Fruit fly (Drosophila melanogaster) whole organism, embryonic: ENCODE data around the gene Mon1.
A peak's percentile ranks its signal among the peaks of the same experiment; 100 is the strongest.

Experiments
- Abd-B ChIP-seq: fragments of 200-800 bp; sonication (Bioruptor generic); optimal IDR thresholded peaks from 2 replicates; lab custom pipeline; 2018; ENCODE audit warnings: missing biosample characterization, mild to moderate bottlenecking, missing genetic modification characterization, moderate library complexity
- Bdp1 ChIP-seq: fragments of 200-800 bp; sonication (Bioruptor generic); optimal IDR thresholded peaks from 3 replicates; lab custom pipeline; 2016; ENCODE audit warnings: missing biosample characterization, missing genetic modification characterization
- CG10565 ChIP-seq: fragments of 200-800 bp; sonication (Bioruptor generic); optimal IDR thresholded peaks from 3 replicates; lab custom pipeline; 2016; ENCODE audit warnings: missing biosample characterization, mild to moderate bottlenecking, missing genetic modification characterization
- CG10979 ChIP-seq: fragments of 200-800 bp; sonication (Bioruptor generic); optimal IDR thresholded peaks from 2 replicates; lab custom pipeline; 2018; ENCODE audit warnings: missing biosample characterization, mild to moderate bottlenecking, missing genetic modification characterization, moderate library complexity
- CG12744 ChIP-seq: fragments of 200-800 bp; sonication (Bioruptor generic); optimal IDR thresholded peaks from 2 replicates; lab custom pipeline; 2016; ENCODE audit warnings: missing biosample characterization, missing genetic modification characterization
- CG13424 ChIP-seq: fragments of 200-800 bp; sonication (Bioruptor generic); optimal IDR thresholded peaks from 2 replicates; lab custom pipeline; 2019; ENCODE audit warnings: missing biosample characterization, mild to moderate bottlenecking, missing genetic modification characterization, moderate library complexity
- CG14014 ChIP-seq: fragments of 200-800 bp; sonication (Bioruptor generic); IDR thresholded peaks from 2 replicates; pipeline ENCODE4 v1.3.6; 2022; ENCODE audit warnings: missing biosample characterization, missing genetic modification characterization
- CG14860 ChIP-seq: fragments of 200-800 bp; sonication (Bioruptor generic); IDR thresholded peaks from 3 replicates; pipeline ENCODE4 v1.3.6; 2022; ENCODE audit warnings: missing biosample characterization, missing genetic modification characterization; ENCODE audit not compliant: partially characterized antibody
- CG15269 ChIP-seq: fragments of 200-800 bp; sonication (Bioruptor generic); optimal IDR thresholded peaks from 2 replicates; lab custom pipeline; 2018; ENCODE audit warnings: missing biosample characterization, mild to moderate bottlenecking, missing genetic modification characterization, moderate library complexity
- CG1529 ChIP-seq: fragments of 200-800 bp; sonication (Bioruptor generic); optimal IDR thresholded peaks from 3 replicates; lab custom pipeline; 2018; ENCODE audit warnings: missing biosample characterization, missing genetic modification characterization
- CG16779 ChIP-seq: fragments of 200-800 bp; sonication (Bioruptor generic); IDR thresholded peaks from 2 replicates; pipeline ENCODE4 v1.3.6; 2022; ENCODE audit warnings: missing biosample characterization, missing genetic modification characterization
- CG18011 ChIP-seq: fragments of 200-800 bp; sonication (Bioruptor generic); optimal IDR thresholded peaks from 2 replicates; lab custom pipeline; 2017; ENCODE audit warnings: missing biosample characterization, missing genetic modification characterization, mild to moderate bottlenecking, moderate library complexity, missing genotype
- CG2120 ChIP-seq: fragments of 200-800 bp; sonication (Bioruptor generic); optimal IDR thresholded peaks from 3 replicates; lab custom pipeline; 2016; ENCODE audit warnings: missing biosample characterization, missing genetic modification characterization
- CG31365 ChIP-seq: fragments of 200-800 bp; sonication (Bioruptor generic); optimal IDR thresholded peaks from 2 replicates; lab custom pipeline; 2018; ENCODE audit warnings: missing biosample characterization, mild to moderate bottlenecking, missing genetic modification characterization
- CG32532 ChIP-seq: fragments of 200-800 bp; sonication (Bioruptor generic); IDR thresholded peaks from 2 replicates; pipeline ENCODE4 v1.3.6; 2022; ENCODE audit warnings: missing biosample characterization, missing genetic modification characterization
- CG33213 ChIP-seq: fragments of 200-800 bp; sonication (Bioruptor generic); optimal IDR thresholded peaks from 3 replicates; lab custom pipeline; 2016; ENCODE audit warnings: missing biosample characterization, missing genetic modification characterization
- CG7357 ChIP-seq: fragments of 200-800 bp; sonication (Bioruptor generic); IDR thresholded peaks from 3 replicates; pipeline ENCODE4 v1.3.6; 2022; ENCODE audit warnings: missing biosample characterization, missing genetic modification characterization
- CG8281 ChIP-seq: fragments of 200-800 bp; sonication (Bioruptor generic); optimal IDR thresholded peaks from 2 replicates; lab custom pipeline; 2018; ENCODE audit warnings: missing biosample characterization, mild to moderate bottlenecking, missing genetic modification characterization, moderate library complexity
- CG9932 ChIP-seq: fragments of 200-800 bp; sonication (Bioruptor generic); IDR thresholded peaks from 2 replicates; pipeline ENCODE4 v1.3.6; 2022; ENCODE audit warnings: missing biosample characterization, missing genetic modification characterization
- Camta ChIP-seq: fragments of 200-800 bp; sonication (Bioruptor generic); optimal IDR thresholded peaks from 2 replicates; lab custom pipeline; 2016; ENCODE audit warnings: missing biosample characterization, missing genetic modification characterization
- Dbx ChIP-seq: fragments of 200-800 bp; sonication (Bioruptor generic); IDR thresholded peaks from 3 replicates; pipeline ENCODE4 v1.3.6; 2022; ENCODE audit warnings: missing biosample characterization, missing genetic modification characterization
- Doc3 ChIP-seq: fragments of 200-800 bp; sonication (Bioruptor generic); IDR thresholded peaks from 3 replicates; pipeline ENCODE4 v1.3.6; 2022; ENCODE audit warnings: missing biosample characterization, missing genetic modification characterization; ENCODE audit not compliant: partially characterized antibody
- Dref ChIP-seq: fragments of 200-800 bp; sonication (Bioruptor generic); IDR thresholded peaks from 2 replicates; pipeline ENCODE4 v1.3.6; 2022; ENCODE audit warnings: missing biosample characterization, missing genetic modification characterization
- Elba2 ChIP-seq: fragments of 200-800 bp; sonication (Bioruptor generic); optimal IDR thresholded peaks from 3 replicates; lab custom pipeline; 2016; ENCODE audit warnings: missing biosample characterization, missing genetic modification characterization
- Med ChIP-seq: fragments of 200-800 bp; sonication (Bioruptor generic); peaks from one replicate; lab custom pipeline; 2016; ENCODE audit warnings: missing biosample characterization, missing genetic modification characterization, mild to moderate bottlenecking, inconsistent platforms, moderate library complexity
- Mrtf ChIP-seq: fragments of 200-800 bp; sonication (Bioruptor generic); IDR thresholded peaks from 3 replicates; pipeline ENCODE4 v1.3.6; 2022; ENCODE audit warnings: missing biosample characterization, missing genetic modification characterization
- NC2β ChIP-seq: fragments of 200-800 bp; sonication (Bioruptor generic); optimal IDR thresholded peaks from 2 replicates; lab custom pipeline; 2016; ENCODE audit warnings: missing biosample characterization, missing genetic modification characterization
- Nf-YB ChIP-seq: fragments of 200-800 bp; sonication (Bioruptor generic); optimal IDR thresholded peaks from 3 replicates; lab custom pipeline; 2019; ENCODE audit warnings: missing biosample characterization, mild to moderate bottlenecking, missing genetic modification characterization, moderate library complexity
- Opbp ChIP-seq: fragments of 200-800 bp; sonication (Bioruptor generic); IDR thresholded peaks from 3 replicates; pipeline ENCODE4 v1.3.6; 2022; ENCODE audit warnings: missing biosample characterization, missing genetic modification characterization; ENCODE audit not compliant: partially characterized antibody
- Sin3A ChIP-seq: fragments of >200 bp; optimal IDR thresholded peaks from 2 replicates; lab custom pipeline; 2018
- Ssrp ChIP-seq: fragments of 200-800 bp; sonication (Bioruptor generic); optimal IDR thresholded peaks from 2 replicates; lab custom pipeline; 2018; ENCODE audit warnings: missing biosample characterization, mild to moderate bottlenecking, missing genetic modification characterization, moderate library complexity
- Usf ChIP-seq: fragments of 200-800 bp; sonication (Bioruptor generic); optimal IDR thresholded peaks from 2 replicates; lab custom pipeline; 2017; ENCODE audit warnings: missing genotype, missing biosample characterization, missing genetic modification characterization
- ac ChIP-seq: fragments of 200-800 bp; sonication (Bioruptor generic); optimal IDR thresholded peaks from 3 replicates; lab custom pipeline; 2017; ENCODE audit warnings: missing biosample characterization, mild to moderate bottlenecking, missing genetic modification characterization
- al ChIP-seq: fragments of 200-800 bp; sonication (Bioruptor generic); IDR thresholded peaks from 2 replicates; pipeline ENCODE4 v1.3.6; 2022; ENCODE audit warnings: missing biosample characterization, missing genetic modification characterization
- ara ChIP-seq: fragments of 200-800 bp; sonication (Bioruptor generic); IDR thresholded peaks from 2 replicates; pipeline ENCODE4 v1.3.6; 2022; ENCODE audit warnings: missing biosample characterization, missing genetic modification characterization
- bigmax ChIP-seq: fragments of 200-800 bp; sonication (Bioruptor generic); optimal IDR thresholded peaks from 2 replicates; lab custom pipeline; 2018; ENCODE audit warnings: missing biosample characterization, mild to moderate bottlenecking, missing genetic modification characterization
- chinmo ChIP-seq: fragments of 200-800 bp; sonication (Bioruptor generic); IDR thresholded peaks from 4 replicates; pipeline ENCODE4 v1.3.6; 2022; ENCODE audit warnings: missing biosample characterization, missing genetic modification characterization; ENCODE audit not compliant: partially characterized antibody
- chm ChIP-seq: fragments of 200-800 bp; sonication (Bioruptor generic); IDR thresholded peaks from 2 replicates; pipeline ENCODE4 v1.3.6; 2022; ENCODE audit warnings: missing biosample characterization, missing genetic modification characterization
- dmrt11E ChIP-seq: fragments of 200-800 bp; sonication (Bioruptor generic); optimal IDR thresholded peaks from 3 replicates; lab custom pipeline; 2018; ENCODE audit warnings: missing biosample characterization, mild to moderate bottlenecking, missing genetic modification characterization, moderate library complexity
- exex ChIP-seq: fragments of 200-800 bp; sonication (Bioruptor generic); optimal IDR thresholded peaks from 4 replicates; lab custom pipeline; 2018; ENCODE audit warnings: missing biosample characterization, mild to moderate bottlenecking, missing genetic modification characterization, moderate library complexity
- fru ChIP-seq: fragments of >200 bp; optimal IDR thresholded peaks from 2 replicates; lab custom pipeline; 2017
- fu2 ChIP-seq: fragments of 200-800 bp; sonication (Bioruptor generic); optimal IDR thresholded peaks from 2 replicates; lab custom pipeline; 2016; ENCODE audit warnings: missing biosample characterization, missing genetic modification characterization
- gcm ChIP-seq: fragments of 200-800 bp; sonication (Bioruptor generic); optimal IDR thresholded peaks from 2 replicates; lab custom pipeline; 2019; ENCODE audit warnings: missing biosample characterization, mild to moderate bottlenecking, missing genetic modification characterization, moderate library complexity
- gsb ChIP-seq: fragments of 200-800 bp; sonication (Bioruptor generic); IDR thresholded peaks from 2 replicates; pipeline ENCODE4 v1.3.6; 2022; ENCODE audit warnings: missing biosample characterization, missing genetic modification characterization
- h ChIP-seq: fragments of >200 bp; optimal IDR thresholded peaks from 2 replicates; lab custom pipeline; 2017
- hbn ChIP-seq: fragments of 200-800 bp; sonication (Bioruptor generic); IDR thresholded peaks from 2 replicates; pipeline ENCODE4 v1.3.6; 2022; ENCODE audit warnings: missing biosample characterization, missing genetic modification characterization; ENCODE audit not compliant: partially characterized antibody
- nau ChIP-seq: fragments of 200-800 bp; sonication (Bioruptor generic); optimal IDR thresholded peaks from 3 replicates; lab custom pipeline; 2017; ENCODE audit warnings: missing biosample characterization, mild to moderate bottlenecking, missing genetic modification characterization, missing genetic modification reagents
- pnt ChIP-seq: fragments of 200-800 bp; sonication (Bioruptor generic); optimal IDR thresholded peaks from 3 replicates; lab custom pipeline; 2016; ENCODE audit warnings: missing biosample characterization, missing genetic modification characterization
- sens ChIP-seq: fragments of 200-800 bp; sonication (Bioruptor generic); peaks from one replicate; lab custom pipeline; 2016; ENCODE audit warnings: missing biosample characterization, missing genetic modification characterization
- sens-2 ChIP-seq: fragments of 200-800 bp; sonication (Bioruptor generic); IDR thresholded peaks from 2 replicates; pipeline ENCODE4 v1.3.6; 2022; ENCODE audit warnings: missing biosample characterization, missing genetic modification characterization
- slbo ChIP-seq: fragments of 200-800 bp; sonication (Bioruptor generic); IDR thresholded peaks from 2 replicates; pipeline ENCODE4 v1.3.6; 2022; ENCODE audit warnings: missing biosample characterization, missing genetic modification characterization
- tgo ChIP-seq: fragments of 200-800 bp; sonication (Bioruptor generic); IDR thresholded peaks from 3 replicates; pipeline ENCODE4 v1.3.6; 2022; ENCODE audit warnings: missing biosample characterization, missing genetic modification characterization
- wek ChIP-seq: fragments of 200-800 bp; sonication (Bioruptor generic); optimal IDR thresholded peaks from 3 replicates; lab custom pipeline; 2018; ENCODE audit warnings: missing biosample characterization, mild to moderate bottlenecking, missing genetic modification characterization, moderate library complexity

Mon1 gene

dm6 chr2L:4861503-4861902 lies 11.1 kb downstream of the Mon1 start:
- TF ChIP-seq ac (GFP tag; lab: Kevin White, UChicago) (no peak), Ssrp (no peak), Camta (GFP tag; lab: Kevin White, UChicago) (peak; percentile 1), fu2 (no peak), al (no peak), Opbp (GFP tag; lab: Robert Waterston, UW) (no peak), CG2120 (GFP tag; lab: Kevin White, UChicago) (peak; percentile 37), CG14860 (no peak), Doc3 (GFP tag; lab: Robert Waterston, UW) (no peak), Nf-YB (GFP tag; lab: Kevin White, UChicago) (no peak), CG32532 (peak; percentile 74), tgo (peak; percentile 23; the same call in 1 of the 3 replicates), CG33213 (no peak), chm (GFP tag; lab: Robert Waterston, UW) (no peak), gcm (GFP tag; lab: Kevin White, UChicago) (no peak), fru (lab: Kevin White, UChicago) (no peak), wek (no peak), Med (GFP tag; lab: Kevin White, UChicago) (no peak), sens-2 (GFP tag; lab: Robert Waterston, UW) (no peak), CG8281 (tag; lab: Kevin White, UChicago) (no peak), CG10979 (no peak), CG16779 (GFP tag; lab: Robert Waterston, UW) (no peak), Elba2 (GFP tag; lab: Kevin White, UChicago) (no peak), h (no peak), Sin3A (lab: Kevin White, UChicago) (no peak), exex (tag; lab: Kevin White, UChicago) (no peak), Usf (GFP tag; lab: Kevin White, UChicago) (no peak), CG31365 (tag; lab: Kevin White, UChicago) (no peak), pnt (no peak), nau (GFP tag; lab: Kevin White, UChicago) (no peak), CG15269 (no peak), CG12744 (GFP tag; lab: Kevin White, UChicago) (no peak), slbo (peak; percentile 65), dmrt11E (tag; lab: Kevin White, UChicago) (no peak), CG14014 (GFP tag; lab: Robert Waterston, UW) (peak; percentile 59; the same call in 1 of the 2 replicates), chinmo (GFP tag; lab: Robert Waterston, UW) (no peak), hbn (no peak), CG7357 (GFP tag; lab: Robert Waterston, UW) (0 out of 3 replicates have a peak, but pooled peaks have one; percentile 50), bigmax (GFP tag; lab: Kevin White, UChicago) (no peak), Mrtf (0 out of 3 replicates have a peak, but pooled peaks have one; percentile 56), Dbx (GFP tag; lab: Robert Waterston, UW) (0 out of 3 replicates have a peak, but pooled peaks have one; percentile 27), gsb (GFP tag; lab: Robert Waterston, UW) (peak; percentile 62; the same call in 1 of the 2 replicates), CG9932 (GFP tag; lab: Robert Waterston, UW) (peak; percentile 55), CG18011 (no peak), Bdp1 (GFP tag; lab: Kevin White, UChicago) (no peak), CG1529 (GFP tag; lab: Kevin White, UChicago) (no peak), NC2β (no peak), Dref (GFP tag; lab: Robert Waterston, UW) (no peak), ara (GFP tag; lab: Robert Waterston, UW) (no peak), Abd-B (GFP tag; lab: Kevin White, UChicago) (peak; percentile 6), CG10565 (GFP tag; lab: Kevin White, UChicago) (no peak), CG13424 (peak; percentile 19), sens (GFP tag; lab: Kevin White, UChicago) (no peak)
